Worm (Caenorhabditis elegans): Measurements from ENCODE around the gene cct-3.

- no peak for TF ChIP-seq elt-3 (tag; optimal IDR thresholded peaks at IDR 0.05)
- no peak for TF ChIP-seq ztf-4 (tag; optimal IDR thresholded peaks at IDR 0.05)
- peak; percentile 40 for TF ChIP-seq pha-4 (tag; optimal IDR thresholded peaks at IDR 0.05)
- TF ChIP-seq ceh-9 (tag; optimal IDR thresholded peaks at IDR 0.05): no peak
- no peak for TF ChIP-seq ceh-82 (tag; optimal IDR thresholded peaks at IDR 0.05)
- TF ChIP-seq fos-1 (tag; optimal IDR thresholded peaks at IDR 0.05): no peak
- TF ChIP-seq fkh-2 (tag; optimal IDR thresholded peaks at IDR 0.05): no peak
These were observed 13.5 kb upstream of the cct-3 start, which contains the start of gene Y59C2A.3 for ce11 chrII:2219880-2220279.

Measured in whole organism, L3 larva.